Fruit fly (Drosophila melanogaster): ENCODE data around the gene CG13077.

- TF ChIP-seq insv (optimal IDR thresholded peaks at IDR 0.05) (no peak), h (optimal IDR thresholded peaks at IDR 0.05) (no peak), Sin3A (optimal IDR thresholded peaks at IDR 0.05) (no peak), psq (optimal IDR thresholded peaks at IDR 0.05) (no peak), Myc (optimal IDR thresholded peaks at IDR 0.05) (no peak), ttk (optimal IDR thresholded peaks at IDR 0.05) (no peak)
These were observed 40.7 kb downstream of the CG13077 start, which contains the start of gene CG46244 for dm6 chr2L:19606318-19606717.
